Fruit fly (Drosophila melanogaster) whole organism, pupa: ENCODE data around the gene CG40439.
"Not testable (repeated sequence)": the region's sequence is repeated elsewhere in the genome, so short reads cannot be mapped to it uniquely, and the experiment has no call there.

Source experiments
- CG10348 ChIP-seq: fragments of 200-800 bp; sonication (Bioruptor generic); IDR thresholded peaks from 2 replicates; pipeline ENCODE4 v1.3.6; 2022; ENCODE audit warnings: missing biosample characterization, missing genetic modification characterization
- CG4496 ChIP-seq: fragments of 200-800 bp; sonication (Bioruptor generic); IDR thresholded peaks from 3 replicates; pipeline ENCODE4 v1.3.6; 2022; ENCODE audit warnings: missing biosample characterization, missing genetic modification characterization
- gl ChIP-seq: fragments of 200-800 bp; sonication (Bioruptor generic); optimal IDR thresholded peaks from 2 replicates; lab custom pipeline; 2018; ENCODE audit warnings: missing biosample characterization, mild to moderate bottlenecking, missing genetic modification characterization

DNA sequence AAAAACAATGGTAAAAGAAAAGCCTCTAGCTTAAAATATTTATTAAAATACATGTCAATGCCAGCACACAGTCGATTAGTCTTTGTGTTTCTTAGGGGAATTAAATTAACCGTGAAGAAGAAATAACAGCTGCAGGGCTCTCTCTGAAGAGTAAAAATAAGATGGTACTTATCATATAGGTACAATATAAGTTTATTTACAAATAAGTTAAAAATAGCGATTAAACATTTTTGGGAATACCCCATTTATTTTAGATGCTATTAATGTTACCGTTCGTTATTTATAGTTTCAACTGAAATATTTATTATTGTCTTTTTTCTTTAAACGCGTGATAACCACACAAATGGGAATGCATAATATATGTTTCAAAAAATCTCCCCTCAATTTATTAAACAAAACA is 45.8 kb upstream of the CG40439 start, which contains the start of gene CG17715:
- TF ChIP-seq CG10348; gl (tag; lab: Kevin White, UChicago); CG4496 (GFP tag; lab: Robert Waterston, UW): not testable (repeated sequence)
